Fruit fly (Drosophila melanogaster) whole organism: ENCODE measurements around the gene Rad17.

Source experiments
- CG8478 ChIP-seq: fragments of >200 bp; optimal IDR thresholded peaks from 2 replicates; lab custom pipeline; 2018; ENCODE audit warnings: inconsistent platforms
- Dll ChIP-seq: fragments of >200 bp; optimal IDR thresholded peaks from 2 replicates; lab custom pipeline; 2017

DNA sequence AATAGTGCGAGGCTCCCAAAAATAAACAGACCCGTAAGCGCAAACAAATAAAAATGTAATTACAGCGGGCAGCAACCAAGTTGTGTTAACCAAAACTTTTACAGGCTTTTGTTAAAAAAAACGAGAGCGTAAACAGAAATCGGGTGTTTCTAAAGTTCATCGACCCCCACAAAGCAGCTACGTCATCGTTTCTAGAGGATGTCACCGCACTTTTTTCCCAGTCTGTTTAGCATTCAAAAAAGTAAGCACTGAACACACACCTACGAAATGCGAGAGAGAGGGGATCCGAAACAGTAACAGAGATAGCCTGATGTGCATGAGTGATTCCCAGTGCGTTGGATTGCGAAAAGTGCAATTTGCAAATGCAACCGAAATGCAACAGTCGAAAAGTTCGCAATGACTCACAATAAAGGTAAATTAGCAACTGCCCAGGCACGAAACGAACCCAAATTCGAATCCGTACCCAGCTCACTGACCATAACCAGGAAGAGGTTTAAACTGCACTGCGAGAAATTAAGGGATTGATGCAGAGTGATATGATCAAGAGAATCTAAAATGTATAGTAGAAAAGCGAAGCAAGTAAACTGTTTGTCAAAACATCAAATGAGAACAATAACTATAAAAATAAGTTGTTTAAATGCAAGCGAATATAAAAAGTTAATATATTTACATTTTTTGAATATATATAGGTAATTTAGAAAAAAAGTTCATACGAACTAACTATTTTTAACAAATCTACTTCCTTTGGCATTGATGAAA, 28.2 kb upstream of the Rad17 start:
- TF ChIP-seq CG8478 (no peak), Dll (lab: Kevin White, UChicago) (no peak)
